Fruit fly (Drosophila melanogaster) whole organism, pupa: ENCODE data around the gene CG7950.

Source experiments
- CG15710 ChIP-seq: fragments of 200-800 bp; sonication (Bioruptor generic); optimal IDR thresholded peaks from 2 replicates; lab custom pipeline; 2018; ENCODE audit warnings: missing biosample characterization, mild to moderate bottlenecking, missing genetic modification characterization, moderate library complexity
- CG4496 ChIP-seq: fragments of 200-800 bp; sonication (Bioruptor generic); IDR thresholded peaks from 3 replicates; pipeline ENCODE4 v1.3.6; 2022; ENCODE audit warnings: missing biosample characterization, missing genetic modification characterization
- CG9948 ChIP-seq: fragments of 200-800 bp; sonication (Bioruptor generic); optimal IDR thresholded peaks from 2 replicates; lab custom pipeline; 2018; ENCODE audit warnings: missing biosample characterization, mild to moderate bottlenecking, missing genetic modification characterization, moderate library complexity
- D1 ChIP-seq: fragments of 200-800 bp; sonication (Bioruptor generic); optimal IDR thresholded peaks from 2 replicates; lab custom pipeline; 2018; ENCODE audit warnings: missing biosample characterization, mild to moderate bottlenecking, missing genetic modification characterization, moderate library complexity
- EcR ChIP-seq: fragments of 200-800 bp; sonication (Bioruptor generic); optimal IDR thresholded peaks from 3 replicates; lab custom pipeline; 2019; ENCODE audit warnings: missing biosample characterization, missing genetic modification characterization, mild to moderate bottlenecking, moderate library complexity, missing genetic modification reagents
- Ets98B ChIP-seq: fragments of 200-800 bp; sonication (Bioruptor generic); IDR thresholded peaks from 2 replicates; pipeline ENCODE4 v1.3.6; 2022; ENCODE audit warnings: missing biosample characterization, missing genetic modification characterization
- gl ChIP-seq: fragments of 200-800 bp; sonication (Bioruptor generic); optimal IDR thresholded peaks from 2 replicates; lab custom pipeline; 2018; ENCODE audit warnings: missing biosample characterization, mild to moderate bottlenecking, missing genetic modification characterization

DNA sequence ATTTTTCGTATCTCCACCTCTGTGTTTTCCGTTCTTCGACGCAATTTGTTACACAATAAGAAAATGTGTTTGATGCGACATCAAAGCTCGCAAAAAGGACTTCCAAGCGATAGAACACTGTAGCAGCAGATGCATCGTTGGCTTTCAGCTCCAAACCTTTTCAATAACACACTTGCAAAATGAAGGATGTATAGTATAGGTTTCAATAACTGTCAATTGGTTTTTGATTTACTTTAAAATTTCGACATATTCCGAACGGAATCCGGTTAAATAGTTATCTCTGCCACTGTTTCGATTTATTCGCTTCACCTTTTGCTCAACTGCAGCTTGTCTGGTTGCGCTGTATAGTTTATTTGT is 44.3 kb downstream of the CG7950 start:
- peak; percentile 5 for TF ChIP-seq D1
- no peak; the same call in 1 of the 2 replicates for TF ChIP-seq Ets98B (GFP tag; lab: Robert Waterston, UW)
- TF ChIP-seq gl, result no peak
- peak; percentile 64 for TF ChIP-seq CG15710 (tag; lab: Kevin White, UChicago)
- TF ChIP-seq CG9948, result peak; percentile 32
- TF ChIP-seq EcR, result no peak
- no peak for TF ChIP-seq CG4496 (GFP tag; lab: Robert Waterston, UW)
